Worm (Caenorhabditis elegans): ENCODE measurements around the gene F53C11.1.

DNA sequence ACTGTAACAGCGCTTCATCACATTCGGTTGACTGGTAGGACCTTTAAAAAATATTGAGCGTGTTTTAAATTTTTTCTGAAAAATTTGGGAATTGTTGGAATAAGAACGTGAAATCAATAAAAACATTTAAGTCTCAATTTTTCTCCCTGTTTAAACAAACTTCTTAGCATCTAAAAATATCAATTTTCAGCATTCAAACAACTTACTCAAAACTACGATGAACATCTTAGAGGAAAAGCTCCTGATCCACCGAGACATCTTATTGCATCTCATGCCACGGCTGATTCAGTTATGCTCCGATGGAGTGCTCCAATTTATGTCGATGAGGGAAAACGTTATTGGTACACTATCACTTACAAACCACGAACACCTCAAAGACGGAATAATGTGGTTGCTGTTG, 23.6 kb downstream of the F53C11.1 start:
- no peak for TF ChIP-seq unc-55 (GFP tag; optimal IDR thresholded peaks at IDR 0.05)
- TF ChIP-seq dmd-4 (tag; optimal IDR thresholded peaks at IDR 0.05; ENCODE audit: borderline replicate concordance), result no peak

All from whole organism, late embryonic.